Worm (Caenorhabditis elegans) whole organism, late embryonic: ENCODE results near the gene mam-1.

Source experiments
- F13H6.1 ChIP-seq: sonication (generic microtip); optimal IDR thresholded peaks from 2 replicates; lab custom pipeline; 2016; ENCODE audit warnings: missing genetic modification characterization, missing compliant biosample characterization
- Y22D7AL.16 ChIP-seq: sonication (generic microtip); optimal IDR thresholded peaks from 2 replicates; lab custom pipeline; 2016; ENCODE audit warnings: missing genetic modification characterization, missing compliant biosample characterization
- ama-1 ChIP-seq: fragments of 150-350 bp; optimal IDR thresholded peaks from 2 replicates; lab custom pipeline; 2014
- ceh-18 ChIP-seq: sonication (generic microtip); optimal IDR thresholded peaks from 2 replicates; lab custom pipeline; 2016; ENCODE audit warnings: missing genetic modification characterization, missing compliant biosample characterization
- ceh-19 ChIP-seq: fragments of 200-800 bp; sonication (Bioruptor generic); optimal IDR thresholded peaks from 2 replicates; lab custom pipeline; 2018; ENCODE audit warnings: mild to moderate bottlenecking, missing genetic modification characterization, missing compliant biosample characterization
- ceh-2 ChIP-seq: sonication (generic microtip); optimal IDR thresholded peaks from 2 replicates; lab custom pipeline; 2016; ENCODE audit warnings: missing genotype, missing genetic modification characterization, missing compliant biosample characterization
- ceh-22 ChIP-seq: sonication (generic microtip); optimal IDR thresholded peaks from 2 replicates; lab custom pipeline; 2017; ENCODE audit warnings: missing biosample characterization, missing genetic modification characterization
- ceh-24 ChIP-seq: sonication (generic microtip); optimal IDR thresholded peaks from 2 replicates; lab custom pipeline; 2016; ENCODE audit warnings: mild to moderate bottlenecking, missing genetic modification characterization, missing compliant biosample characterization
- ceh-31 ChIP-seq: sonication (generic microtip); optimal IDR thresholded peaks from 2 replicates; lab custom pipeline; 2016; ENCODE audit warnings: missing genetic modification characterization, missing compliant biosample characterization
- ceh-34 ChIP-seq: sonication (generic microtip); optimal IDR thresholded peaks from 2 replicates; lab custom pipeline; 2016; ENCODE audit warnings: mild to moderate bottlenecking, missing genetic modification characterization, missing compliant biosample characterization
- ceh-45 ChIP-seq: fragments of 200-800 bp; sonication (Bioruptor generic); IDR thresholded peaks from 2 replicates; pipeline ENCODE4 v1.3.6; 2022; ENCODE audit warnings: missing genetic modification reagents, missing genetic modification characterization, missing compliant biosample characterization
- dmd-4 ChIP-seq: sonication (generic microtip); optimal IDR thresholded peaks from 2 replicates; lab custom pipeline; 2016; ENCODE audit warnings: borderline replicate concordance, missing genetic modification characterization, missing compliant biosample characterization
- dve-1 ChIP-seq: sonication (generic microtip); optimal IDR thresholded peaks from 2 replicates; lab custom pipeline; 2017; ENCODE audit warnings: antibody characterized with exemption, mild to moderate bottlenecking, missing genetic modification characterization, missing compliant biosample characterization
- elt-2 ChIP-seq: sonication (generic microtip); optimal IDR thresholded peaks from 2 replicates; lab custom pipeline; 2016; ENCODE audit warnings: missing genetic modification reagents, missing genetic modification characterization, missing compliant biosample characterization
- elt-4 ChIP-seq: sonication (generic microtip); optimal IDR thresholded peaks from 2 replicates; lab custom pipeline; 2016; ENCODE audit warnings: missing genetic modification characterization, missing compliant biosample characterization
- ets-4 ChIP-seq: sonication (generic microtip); optimal IDR thresholded peaks from 2 replicates; lab custom pipeline; 2016; ENCODE audit warnings: missing genetic modification characterization, missing compliant biosample characterization
- eyg-1 ChIP-seq: sonication (generic microtip); optimal IDR thresholded peaks from 2 replicates; lab custom pipeline; 2016; ENCODE audit warnings: missing genotype, missing genetic modification characterization, missing compliant biosample characterization
- fkh-10 ChIP-seq: fragments of 150-350 bp; optimal IDR thresholded peaks from 2 replicates; lab custom pipeline; 2014; ENCODE audit warnings: missing biosample characterization, missing genetic modification reagents, missing genetic modification characterization
- hlh-13 ChIP-seq: fragments of 200-800 bp; sonication (Bioruptor generic); optimal IDR thresholded peaks from 2 replicates; lab custom pipeline; 2018; ENCODE audit warnings: mild to moderate bottlenecking, missing genetic modification characterization, missing compliant biosample characterization
- hlh-15 ChIP-seq: sonication (generic microtip); optimal IDR thresholded peaks from 2 replicates; lab custom pipeline; 2016; ENCODE audit warnings: missing genetic modification characterization, missing compliant biosample characterization
- hlh-30 ChIP-seq: sonication (generic microtip); optimal IDR thresholded peaks from 2 replicates; lab custom pipeline; 2017; ENCODE audit warnings: antibody characterized with exemption, missing genetic modification characterization, missing compliant biosample characterization; ENCODE audit not compliant: insufficient read depth
- hlh-6 ChIP-seq: sonication (generic microtip); optimal IDR thresholded peaks from 2 replicates; lab custom pipeline; 2016; ENCODE audit warnings: missing genotype, missing genetic modification characterization, missing compliant biosample characterization
- hlh-8 ChIP-seq: sonication (generic microtip); optimal IDR thresholded peaks from 2 replicates; lab custom pipeline; 2016; ENCODE audit warnings: missing genotype, missing genetic modification characterization, missing compliant biosample characterization
- lim-6 ChIP-seq: sonication (generic microtip); optimal IDR thresholded peaks from 2 replicates; lab custom pipeline; 2016; ENCODE audit warnings: missing genetic modification characterization, missing compliant biosample characterization
- madf-2 ChIP-seq: sonication (generic microtip); optimal IDR thresholded peaks from 2 replicates; lab custom pipeline; 2017; ENCODE audit warnings: missing genetic modification characterization, missing compliant biosample characterization
- mec-3 ChIP-seq: sonication (generic microtip); optimal IDR thresholded peaks from 2 replicates; lab custom pipeline; 2016; ENCODE audit warnings: borderline replicate concordance, missing genetic modification characterization, missing compliant biosample characterization
- nfya-1 ChIP-seq: sonication (generic microtip); optimal IDR thresholded peaks from 2 replicates; lab custom pipeline; 2017; ENCODE audit warnings: missing genetic modification characterization, mild to moderate bottlenecking, missing compliant biosample characterization, antibody characterized with exemption, moderate library complexity
- nhr-11 ChIP-seq: fragments of 150-350 bp; optimal IDR thresholded peaks from 2 replicates; lab custom pipeline; 2014; ENCODE audit warnings: missing biosample characterization, missing genetic modification characterization
- nhr-232 ChIP-seq: sonication (generic microtip); optimal IDR thresholded peaks from 2 replicates; lab custom pipeline; 2016; ENCODE audit warnings: missing genetic modification characterization, missing compliant biosample characterization
- npax-4 ChIP-seq: sonication (generic microtip); optimal IDR thresholded peaks from 2 replicates; lab custom pipeline; 2016; ENCODE audit warnings: missing genetic modification characterization, missing compliant biosample characterization
- odd-2 ChIP-seq: sonication (generic microtip); optimal IDR thresholded peaks from 2 replicates; lab custom pipeline; 2017; ENCODE audit warnings: antibody characterized with exemption, mild to moderate bottlenecking, missing genetic modification characterization, missing compliant biosample characterization
- pag-3 ChIP-seq: sonication (generic microtip); optimal IDR thresholded peaks from 2 replicates; lab custom pipeline; 2016; ENCODE audit warnings: missing compliant biosample characterization, missing genetic modification characterization, borderline replicate concordance
- pat-9 ChIP-seq: fragments of 200-800 bp; sonication (Bioruptor generic); optimal IDR thresholded peaks from 2 replicates; lab custom pipeline; 2018; ENCODE audit warnings: mild to moderate bottlenecking, missing genetic modification characterization, moderate library complexity, missing compliant biosample characterization
- pax-1 ChIP-seq: fragments of 150-350 bp; optimal IDR thresholded peaks from 2 replicates; lab custom pipeline; 2014; ENCODE audit warnings: missing biosample characterization, missing genetic modification characterization
- pha-2 ChIP-seq: sonication (generic microtip); optimal IDR thresholded peaks from 2 replicates; lab custom pipeline; 2017; ENCODE audit warnings: mild to moderate bottlenecking, missing genetic modification characterization, missing compliant biosample characterization
- pqm-1 ChIP-seq: sonication (generic microtip); optimal IDR thresholded peaks from 2 replicates; lab custom pipeline; 2016; ENCODE audit warnings: missing genetic modification characterization, missing compliant biosample characterization
- pros-1 ChIP-seq: fragments of 150-350 bp; optimal IDR thresholded peaks from 2 replicates; lab custom pipeline; 2014; ENCODE audit warnings: missing biosample characterization, missing genetic modification reagents, missing genetic modification characterization
- rnt-1 ChIP-seq: sonication (generic microtip); optimal IDR thresholded peaks from 2 replicates; lab custom pipeline; 2016; ENCODE audit warnings: missing genetic modification characterization, missing compliant biosample characterization
- sdc-2 ChIP-seq: sonication (generic microtip); optimal IDR thresholded peaks from 2 replicates; lab custom pipeline; 2016; ENCODE audit warnings: missing genotype, missing genetic modification characterization, missing compliant biosample characterization
- sox-2 ChIP-seq: fragments of 200-800 bp; sonication (Bioruptor generic); IDR thresholded peaks from 2 replicates; pipeline ENCODE4 v1.3.6; 2022; ENCODE audit warnings: missing genetic modification reagents, missing genetic modification characterization, missing compliant biosample characterization
- sox-4 ChIP-seq: sonication (generic microtip); optimal IDR thresholded peaks from 2 replicates; lab custom pipeline; 2017; ENCODE audit warnings: mild to moderate bottlenecking, missing genetic modification characterization, inconsistent platforms, missing compliant biosample characterization
- syd-9 ChIP-seq: sonication (generic microtip); optimal IDR thresholded peaks from 2 replicates; lab custom pipeline; 2016; ENCODE audit warnings: mild to moderate bottlenecking, missing genetic modification characterization, moderate library complexity, missing compliant biosample characterization
- tbx-2 ChIP-seq: sonication (generic microtip); optimal IDR thresholded peaks from 2 replicates; lab custom pipeline; 2016; ENCODE audit warnings: missing genetic modification characterization, missing compliant biosample characterization
- ttx-3 ChIP-seq: sonication (generic microtip); optimal IDR thresholded peaks from 2 replicates; lab custom pipeline; 2016; ENCODE audit warnings: missing genetic modification reagents, missing genetic modification characterization, missing compliant biosample characterization
- unc-3 ChIP-seq, 2 experiments: fragments of 200-800 bp in 1 of 2; sonication (Bioruptor generic) in 1 of 2; sonication (generic microtip) in 1 of 2; conservative IDR thresholded peaks in 1 of 2; optimal IDR thresholded peaks in 1 of 2; 2 replicates each; pipeline versions ENCODE4 v1.3.6 to Lab custom; 2016 to 2022; ENCODE audit warnings: missing compliant biosample characterization in 2 of 2, missing genetic modification characterization in 2 of 2, missing genetic modification reagents in 1 of 2
- unc-86 ChIP-seq: sonication (generic microtip); optimal IDR thresholded peaks from 2 replicates; lab custom pipeline; 2016; ENCODE audit warnings: missing genetic modification characterization, missing compliant biosample characterization

The mam-1 gene

ce11 chrX:902512-902911 is 14.3 kb upstream of the mam-1 start, which contains the start of gene ZC13.10:
Gene ZC13.10, minus strand, starts transcription at chrX:902612.
- no peak for TF ChIP-seq pat-9 (tag; lab: Kevin White, UChicago)
- no peak for TF ChIP-seq unc-3 (GFP tag; conservative IDR thresholded peaks at IDR 0.05; lab: Robert Waterston, UW)
- TF ChIP-seq unc-3 (tag; optimal IDR thresholded peaks at IDR 0.05; lab: Kevin White, UChicago): no peak
- TF ChIP-seq hlh-6: no peak
- no peak for TF ChIP-seq unc-86 (tag; lab: Kevin White, UChicago)

- TF ChIP-seq ceh-18 (no peak), ceh-45 (no peak), eyg-1 (tag; lab: Kevin White, UChicago) (no peak), sox-4 (tag; lab: Kevin White, UChicago) (no peak), rnt-1 (tag; lab: Kevin White, UChicago) (no peak), lim-6 (no peak), sdc-2 (no peak), hlh-15 (tag; lab: Kevin White, UChicago) (no peak), ceh-22 (tag; lab: Kevin White, UChicago) (no peak), madf-2 (tag; lab: Kevin White, UChicago) (no peak), dve-1 (no peak), F13H6.1 (no peak), pax-1 (tag; lab: Kevin White, UChicago) (no peak), fkh-10 (GFP tag; lab: Kevin White, UChicago) (no peak), pros-1 (tag; lab: Kevin White, UChicago) (no peak), ceh-34 (tag; lab: Kevin White, UChicago) (no peak)
Observed at ce11 chrX:897948-898347, 9.8 kb upstream of the mam-1 start, which contains the start of gene mab-7. Gene mab-7, minus strand, starts transcription at chrX:898048.

DNA sequence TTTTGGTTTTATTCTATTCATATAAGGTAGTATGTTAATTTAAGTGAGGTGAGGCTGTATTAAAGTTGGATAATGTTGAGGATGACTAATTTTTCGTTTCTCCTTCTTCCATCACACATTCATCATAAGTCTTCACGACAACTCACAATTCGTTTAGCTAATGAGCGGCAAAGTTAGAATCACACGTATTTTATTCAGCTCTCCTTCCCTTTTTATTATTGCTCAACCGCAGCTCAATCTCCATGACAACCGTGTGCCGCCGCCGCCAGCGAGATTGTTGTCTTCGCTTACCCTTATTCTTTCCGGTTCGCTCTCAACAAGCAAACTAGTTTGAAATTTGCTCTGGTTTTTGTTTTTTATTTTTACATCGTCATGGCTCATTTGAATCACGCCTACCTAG is 7.8 kb downstream of the mam-1 start, which contains the start of gene ZC13.2:
TSS of gene ZC13.2 (plus strand) at position 301 of the 400 bp plus-strand sequence.
- TF ChIP-seq syd-9 (tag; lab: Kevin White, UChicago): no peak
- TF ChIP-seq dmd-4: no peak
- TF ChIP-seq elt-4 (tag; lab: Kevin White, UChicago): no peak
- TF ChIP-seq nhr-11 (tag; lab: Kevin White, UChicago): no peak
- TF ChIP-seq ama-1 (lab: Kevin White, UChicago): no peak
- no peak for TF ChIP-seq nfya-1 (tag; lab: Kevin White, UChicago)
- no peak for TF ChIP-seq ets-4 (tag; lab: Kevin White, UChicago)
- TF ChIP-seq sox-2 (GFP tag; lab: Robert Waterston, UW): no peak
- no peak for TF ChIP-seq ttx-3 (tag; lab: Kevin White, UChicago)
- TF ChIP-seq nhr-232 (tag; lab: Kevin White, UChicago): no peak
- no peak for TF ChIP-seq hlh-8 (tag; lab: Kevin White, UChicago)
- no peak for TF ChIP-seq hlh-15 (tag; lab: Kevin White, UChicago)
- no peak for TF ChIP-seq Y22D7AL.16 (tag; lab: Kevin White, UChicago)

ce11 chrX:876935-877334 is 11.3 kb downstream of the mam-1 start, which contains the start of gene ZC13.1:
Gene ZC13.1, plus strand, starts transcription at chrX:877239.
- TF ChIP-seq ceh-34 (tag; lab: Kevin White, UChicago) (peak; percentile 39), dmd-4 (no peak), pag-3 (tag; lab: Kevin White, UChicago) (no peak), ceh-31 (tag; lab: Kevin White, UChicago) (peak; percentile 85), ceh-45 (no peak), odd-2 (no peak), ets-4 (tag; lab: Kevin White, UChicago) (peak; percentile 0), pqm-1 (no peak), pha-2 (no peak), ceh-18 (peak; percentile 43), ceh-19 (GFP tag; lab: Kevin White, UChicago) (peak; percentile 22), nhr-11 (tag; lab: Kevin White, UChicago) (no peak), tbx-2 (peak; percentile 79), mec-3 (tag; lab: Kevin White, UChicago) (no peak), hlh-30 (peak; percentile 2), nfya-1 (tag; lab: Kevin White, UChicago) (peak; percentile 71), dve-1 (peak; percentile 58), ceh-2 (tag; lab: Kevin White, UChicago) (peak; percentile 33), rnt-1 (tag; lab: Kevin White, UChicago) (peak; percentile 61), sox-4 (tag; lab: Kevin White, UChicago) (no peak), ttx-3 (tag; lab: Kevin White, UChicago) (no peak), sdc-2 (peak; percentile 80), npax-4 (tag; lab: Kevin White, UChicago) (no peak), hlh-13 (no peak), elt-2 (tag; lab: Kevin White, UChicago) (peak; percentile 26), ceh-24 (tag; lab: Kevin White, UChicago) (no peak)
